Worm (Caenorhabditis elegans) whole organism, L2 larva: ENCODE measurements around the gene F44E5.2.
A peak's percentile ranks its signal among the peaks of the same experiment; 100 is the strongest.

Experiments used
- C34F6.9 ChIP-seq: fragments of 150-350 bp; optimal IDR thresholded peaks from 2 replicates; lab custom pipeline; 2014; ENCODE audit warnings: missing biosample characterization, missing genetic modification characterization
- F13H6.1 ChIP-seq: sonication (generic microtip); optimal IDR thresholded peaks from 2 replicates; lab custom pipeline; 2016; ENCODE audit warnings: missing genetic modification characterization, missing compliant biosample characterization
- ZK546.5 ChIP-seq: sonication (generic microtip); optimal IDR thresholded peaks from 2 replicates; lab custom pipeline; 2017; ENCODE audit warnings: missing biosample characterization, missing genetic modification characterization
- aly-2 ChIP-seq: fragments of 150-350 bp; optimal IDR thresholded peaks from 2 replicates; lab custom pipeline; 2014; ENCODE audit warnings: missing biosample characterization, missing genetic modification characterization
- ama-1 ChIP-seq: fragments of 150-350 bp; optimal IDR thresholded peaks from 2 replicates; lab custom pipeline; 2018; ENCODE audit warnings: inconsistent platforms
- blmp-1 ChIP-seq: sonication (generic microtip); optimal IDR thresholded peaks from 2 replicates; lab custom pipeline; 2017; ENCODE audit warnings: missing genetic modification characterization, mild to moderate bottlenecking, missing compliant biosample characterization, antibody characterized with exemption, moderate library complexity; ENCODE audit not compliant: insufficient read depth
- ceh-16 ChIP-seq: fragments of 150-350 bp; optimal IDR thresholded peaks from 2 replicates; lab custom pipeline; 2014; ENCODE audit warnings: missing biosample characterization, missing genetic modification characterization
- ceh-82 ChIP-seq: fragments of 150-350 bp; optimal IDR thresholded peaks from 2 replicates; lab custom pipeline; 2014; ENCODE audit warnings: missing biosample characterization, missing genetic modification characterization
- crh-2 ChIP-seq: sonication (generic microtip); optimal IDR thresholded peaks from 2 replicates; lab custom pipeline; 2017; ENCODE audit warnings: missing biosample characterization, missing genetic modification characterization
- dmd-4 ChIP-seq: sonication (generic microtip); optimal IDR thresholded peaks from 2 replicates; lab custom pipeline; 2017; ENCODE audit warnings: missing biosample characterization, missing genetic modification characterization
- egl-27 ChIP-seq: sonication (generic microtip); optimal IDR thresholded peaks from 3 replicates; lab custom pipeline; 2017; ENCODE audit warnings: missing biosample characterization, missing genetic modification reagents, missing genetic modification characterization
- elt-1 ChIP-seq: fragments of 150-350 bp; optimal IDR thresholded peaks from 2 replicates; lab custom pipeline; 2014; ENCODE audit warnings: missing biosample characterization, missing genetic modification characterization
- elt-3 ChIP-seq: sonication (generic microtip); optimal IDR thresholded peaks from 2 replicates; lab custom pipeline; 2017; ENCODE audit warnings: missing biosample characterization, missing genetic modification characterization
- fos-1 ChIP-seq: fragments of 150-350 bp; optimal IDR thresholded peaks from 2 replicates; lab custom pipeline; 2014; ENCODE audit warnings: missing biosample characterization, missing genetic modification characterization
- gmeb-1 ChIP-seq: fragments of 150-350 bp; optimal IDR thresholded peaks from 2 replicates; lab custom pipeline; 2014; ENCODE audit warnings: missing biosample characterization, missing genetic modification characterization
- lin-11 ChIP-seq: fragments of 150-350 bp; sonication (generic microtip); optimal IDR thresholded peaks from 2 replicates; lab custom pipeline; 2014; ENCODE audit warnings: missing biosample characterization, missing genetic modification characterization, inconsistent platforms, mixed read lengths
- lin-13 ChIP-seq: fragments of 150-350 bp; optimal IDR thresholded peaks from 2 replicates; lab custom pipeline; 2014; ENCODE audit warnings: missing biosample characterization, missing genetic modification reagents, missing genetic modification characterization
- lin-39 ChIP-seq: fragments of 150-350 bp; optimal IDR thresholded peaks from 2 replicates; lab custom pipeline; 2014; ENCODE audit warnings: missing biosample characterization, missing genetic modification reagents, missing genetic modification characterization
- lsy-2 ChIP-seq, 2 experiments: fragments of 150-350 bp in 1 of 2; sonication (generic microtip) in 1 of 2; optimal IDR thresholded peaks; 2 replicates each; lab custom pipeline; 2014 to 2017; ENCODE audit warnings: missing biosample characterization in 2 of 2, missing genetic modification characterization in 2 of 2
- mbf-1 ChIP-seq: sonication (generic microtip); optimal IDR thresholded peaks from 2 replicates; lab custom pipeline; 2017; ENCODE audit warnings: missing biosample characterization, missing genetic modification characterization
- nhr-10 ChIP-seq: sonication (generic microtip); optimal IDR thresholded peaks from 2 replicates; lab custom pipeline; 2017; ENCODE audit warnings: missing biosample characterization, missing genetic modification characterization
- nhr-11 ChIP-seq: fragments of 150-350 bp; optimal IDR thresholded peaks from 2 replicates; lab custom pipeline; 2014; ENCODE audit warnings: missing biosample characterization, missing genetic modification characterization
- nhr-12 ChIP-seq: fragments of 150-350 bp; optimal IDR thresholded peaks from 2 replicates; lab custom pipeline; 2014; ENCODE audit warnings: missing biosample characterization, missing genetic modification characterization
- nhr-129 ChIP-seq: fragments of 150-350 bp; optimal IDR thresholded peaks from 2 replicates; lab custom pipeline; 2014; ENCODE audit warnings: missing biosample characterization, missing genetic modification characterization
- nhr-21 ChIP-seq: fragments of 150-350 bp; optimal IDR thresholded peaks from 2 replicates; lab custom pipeline; 2014; ENCODE audit warnings: missing biosample characterization, missing genetic modification characterization
- nhr-23 ChIP-seq: fragments of 150-350 bp; optimal IDR thresholded peaks from 2 replicates; lab custom pipeline; 2014; ENCODE audit warnings: missing biosample characterization, missing genetic modification reagents, missing genetic modification characterization
- nhr-237 ChIP-seq: fragments of 150-350 bp; optimal IDR thresholded peaks from 2 replicates; lab custom pipeline; 2014; ENCODE audit warnings: missing biosample characterization, missing genetic modification characterization
- nhr-6 ChIP-seq: fragments of 150-350 bp; optimal IDR thresholded peaks from 2 replicates; lab custom pipeline; 2014; ENCODE audit warnings: missing biosample characterization, missing genetic modification characterization
- nhr-77 ChIP-seq: fragments of 150-350 bp; optimal IDR thresholded peaks from 2 replicates; lab custom pipeline; 2014; ENCODE audit warnings: missing biosample characterization, missing genetic modification characterization
- sem-4 ChIP-seq: fragments of 150-350 bp; optimal IDR thresholded peaks from 2 replicates; lab custom pipeline; 2014; ENCODE audit warnings: missing biosample characterization, missing genetic modification reagents, missing genetic modification characterization
- sma-3 ChIP-seq: sonication (generic microtip); optimal IDR thresholded peaks from 2 replicates; lab custom pipeline; 2016; ENCODE audit warnings: missing genetic modification reagents, missing genetic modification characterization, missing compliant biosample characterization
- sma-9 ChIP-seq, 2 experiments: fragments of 150-350 bp in 1 of 2; sonication (generic microtip) in 1 of 2; optimal IDR thresholded peaks; 2 replicates each; lab custom pipeline; 2014 to 2016; ENCODE audit warnings: missing genetic modification characterization in 2 of 2, mild to moderate bottlenecking in 1 of 2, missing biosample characterization in 1 of 2, missing compliant biosample characterization in 1 of 2, missing genetic modification reagents in 1 of 2, moderate library complexity in 1 of 2
- snpc-4 ChIP-seq: fragments of 150-350 bp; optimal IDR thresholded peaks from 2 replicates; lab custom pipeline; 2014; ENCODE audit warnings: missing biosample characterization, missing genetic modification characterization
- unc-39 ChIP-seq: fragments of 150-350 bp; optimal IDR thresholded peaks from 2 replicates; lab custom pipeline; 2014; ENCODE audit warnings: missing biosample characterization, missing genetic modification characterization
- unc-55 ChIP-seq: fragments of 150-350 bp; sonication (generic microtip); optimal IDR thresholded peaks from 3 replicates; lab custom pipeline; 2014; ENCODE audit warnings: missing biosample characterization, missing genetic modification reagents, missing genetic modification characterization
- unc-62 ChIP-seq: fragments of 150-350 bp; optimal IDR thresholded peaks from 2 replicates; lab custom pipeline; 2014; ENCODE audit warnings: missing biosample characterization, missing genetic modification reagents, missing genetic modification characterization
- zag-1 ChIP-seq: fragments of 150-350 bp; optimal IDR thresholded peaks from 2 replicates; lab custom pipeline; 2014; ENCODE audit warnings: missing biosample characterization, missing genetic modification characterization
- ztf-1 ChIP-seq: fragments of 200-800 bp; sonication (Bioruptor generic); conservative IDR thresholded peaks from 2 replicates; pipeline ENCODE4 v1.3.6; 2022; ENCODE audit warnings: missing genetic modification characterization, missing compliant biosample characterization
- ztf-11 ChIP-seq: sonication (generic microtip); optimal IDR thresholded peaks from 2 replicates; lab custom pipeline; 2017; ENCODE audit warnings: missing biosample characterization, missing genetic modification characterization
- ztf-4 ChIP-seq: fragments of 150-350 bp; optimal IDR thresholded peaks from 2 replicates; lab custom pipeline; 2014; ENCODE audit warnings: missing biosample characterization, missing genetic modification characterization

The F44E5.2 gene

DNA sequence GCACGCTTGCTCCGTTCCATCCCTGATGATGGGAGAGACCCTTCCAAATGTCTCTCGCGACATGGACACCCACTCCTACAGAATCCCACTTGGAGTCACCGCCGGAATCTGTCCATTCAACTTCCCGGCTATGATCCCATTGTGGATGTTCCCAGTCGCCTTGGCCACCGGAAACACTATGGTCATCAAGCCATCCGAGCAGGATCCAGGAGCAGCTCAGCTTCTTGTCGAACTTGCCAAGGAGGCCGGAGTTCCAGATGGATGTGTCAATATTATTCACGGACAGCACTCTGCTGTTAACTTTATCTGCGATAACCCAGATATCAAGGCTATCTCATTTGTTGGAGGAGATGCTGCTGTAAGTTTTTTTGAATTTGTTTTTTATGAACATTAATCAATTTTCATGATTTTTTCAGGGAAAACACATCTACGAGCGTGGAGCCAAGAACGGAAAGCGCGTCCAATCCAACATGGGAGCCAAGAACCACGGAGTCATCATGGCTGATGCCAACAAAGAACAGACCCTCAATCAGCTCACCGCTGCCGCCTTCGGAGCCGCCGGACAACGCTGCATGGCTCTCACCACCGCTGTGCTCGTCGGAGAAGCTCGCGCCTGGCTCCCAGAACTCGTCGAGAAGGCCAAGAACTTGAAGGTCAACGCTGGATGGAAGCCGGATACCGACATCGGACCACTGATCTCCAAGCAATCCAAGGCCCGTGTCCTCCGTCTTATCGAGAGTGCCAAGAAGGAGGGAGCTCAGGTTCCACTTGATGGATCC lies 36.6 kb upstream of the F44E5.2 start:
- no peak for TF ChIP-seq snpc-4 (tag; lab: Kevin White, UChicago)
- TF ChIP-seq egl-27 (tag; lab: Kevin White, UChicago): no peak
- peak; percentile 23 for TF ChIP-seq ama-1 (lab: Kevin White, UChicago)
- TF ChIP-seq gmeb-1 (tag; lab: Kevin White, UChicago): no peak
- TF ChIP-seq unc-55 (GFP tag; lab: Kevin White, UChicago): no peak

DNA sequence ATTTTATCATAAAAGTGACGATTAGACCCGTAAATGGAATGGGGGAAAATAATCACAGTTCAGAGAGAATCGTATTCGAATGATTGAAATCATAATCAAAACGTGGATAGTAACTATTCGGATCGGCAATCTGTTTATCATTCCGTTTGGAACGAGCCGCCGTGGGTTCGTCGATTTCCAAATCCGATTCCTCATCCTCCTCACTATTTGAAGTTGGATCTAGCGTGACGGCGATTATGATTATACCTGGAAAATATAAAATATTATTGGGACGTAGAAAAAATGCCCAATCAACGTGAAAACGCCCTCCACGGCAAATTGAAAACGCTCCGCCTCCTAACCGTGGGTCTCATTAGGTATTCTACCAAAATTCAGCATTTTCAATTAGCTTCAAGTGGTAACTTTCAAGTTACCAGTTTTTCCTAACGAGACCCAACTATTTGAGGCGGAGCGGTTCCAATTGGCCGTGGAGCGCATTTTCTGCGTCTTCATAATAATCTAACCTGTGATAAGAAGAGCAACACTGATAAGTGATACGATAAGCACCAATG lies 35.3 kb upstream of the F44E5.2 start:
- peak; percentile 46 for TF ChIP-seq crh-2 (tag; lab: Kevin White, UChicago)
- TF ChIP-seq gmeb-1 (tag; lab: Kevin White, UChicago): no peak
- TF ChIP-seq lin-13: peak; percentile 49
- peak in 1 of 2 experiments; percentile 16 for TF ChIP-seq lsy-2 (tag; optimal IDR thresholded peaks at IDR 0.05; lab: Kevin White, UChicago)
- no peak for TF ChIP-seq nhr-237 (tag; lab: Kevin White, UChicago)
- TF ChIP-seq sma-3 (GFP tag; lab: Kevin White, UChicago): peak; percentile 7
- TF ChIP-seq elt-3: no peak
- no peak for TF ChIP-seq lin-39 (tag; lab: Kevin White, UChicago)
- TF ChIP-seq F13H6.1 (tag; lab: Kevin White, UChicago): peak; percentile 26
- peak; percentile 1 for TF ChIP-seq nhr-21 (tag; lab: Kevin White, UChicago)
- TF ChIP-seq ceh-16 (tag; lab: Kevin White, UChicago): no peak
- peak; percentile 52 for TF ChIP-seq nhr-129
- TF ChIP-seq unc-55 (GFP tag; lab: Kevin White, UChicago): no peak
- no peak for TF ChIP-seq nhr-10 (tag; lab: Kevin White, UChicago)
- TF ChIP-seq nhr-77 (tag; lab: Kevin White, UChicago): no peak
- TF ChIP-seq ceh-82 (tag; lab: Kevin White, UChicago): no peak
- no peak for TF ChIP-seq zag-1 (tag; lab: Kevin White, UChicago)
- no peak for TF ChIP-seq lin-11 (tag; lab: Kevin White, UChicago)
- no peak for TF ChIP-seq blmp-1 (tag; lab: Kevin White, UChicago)

DNA sequence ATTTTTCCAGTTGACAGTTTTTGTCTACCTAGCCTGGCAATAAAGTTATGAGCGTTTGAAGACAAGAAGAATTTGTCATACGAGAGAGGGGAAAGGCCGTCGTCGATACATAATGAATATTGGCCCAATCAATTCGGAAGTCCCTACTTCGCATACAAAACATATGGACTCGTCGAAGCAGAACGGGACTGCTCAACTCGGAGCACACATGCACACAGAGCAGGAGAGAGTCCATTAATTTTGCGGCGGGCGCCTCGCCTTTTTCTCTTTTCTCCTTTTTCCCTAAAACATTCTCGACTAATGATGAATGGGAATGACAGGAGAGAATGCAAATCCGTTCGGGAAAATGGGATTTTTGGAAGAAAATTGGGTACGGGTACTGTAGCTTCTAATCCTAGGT lies 34.1 kb upstream of the F44E5.2 start, which contains the start of gene F13D12.8:
Gene F13D12.8, minus strand, starts transcription at position 82 of the 400 bp plus-strand sequence.
- TF ChIP-seq sma-9 (GFP tag; optimal IDR thresholded peaks at IDR 0.05; lab: Kevin White, UChicago) (no peak), sma-9 (tag; optimal IDR thresholded peaks at IDR 0.05; lab: Kevin White, UChicago) (no peak), unc-55 (GFP tag; lab: Kevin White, UChicago) (peak; percentile 1), lsy-2 (tag; optimal IDR thresholded peaks at IDR 0.05; lab: Kevin White, UChicago) (peak in 1 of 2 experiments; percentile 1), snpc-4 (tag; lab: Kevin White, UChicago) (peak; percentile 37)
- TF ChIP-seq, all 48 proteins: peak for 3

DNA sequence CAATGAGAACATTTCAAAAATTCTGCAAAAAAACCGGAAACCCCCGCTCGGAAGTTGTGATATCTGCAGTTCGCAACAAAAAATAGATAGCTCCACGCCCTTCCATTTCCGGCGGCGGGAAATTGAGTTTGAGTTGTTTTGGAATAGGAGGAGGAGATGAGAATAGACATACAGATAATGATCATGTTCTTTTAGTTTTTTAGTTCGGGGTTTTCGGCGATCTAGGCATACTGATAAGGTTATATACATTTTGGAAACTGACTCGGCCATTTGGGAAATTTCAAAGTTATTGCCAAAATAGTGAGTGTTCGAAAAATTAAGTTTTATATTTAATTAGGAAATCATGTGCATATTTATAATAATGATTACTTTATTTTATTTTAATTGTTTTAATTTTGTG lies 32.7 kb upstream of the F44E5.2 start:
- TF ChIP-seq mbf-1: no peak
- peak; percentile 11 for TF ChIP-seq elt-1 (tag; lab: Kevin White, UChicago)

DNA sequence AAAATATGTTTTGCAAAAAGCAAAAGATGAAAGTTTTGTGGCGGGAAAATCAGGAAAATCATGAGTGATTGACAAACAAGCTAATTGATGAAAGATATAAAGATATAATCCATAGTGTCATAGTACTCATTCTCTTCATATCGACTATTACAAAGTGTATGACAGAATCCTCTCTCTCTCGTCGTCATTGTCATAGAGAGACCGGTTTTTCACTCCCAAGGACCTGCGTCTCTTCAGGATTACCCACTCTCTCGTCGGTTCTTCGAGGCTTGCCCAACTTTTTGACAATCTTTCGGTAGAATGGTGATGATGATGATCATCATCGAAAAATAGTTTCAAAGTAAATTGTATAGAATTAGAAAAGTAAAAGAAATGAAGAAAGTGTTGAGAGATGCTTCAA lies 29.2 kb upstream of the F44E5.2 start:
- no peak for TF ChIP-seq ztf-4 (tag; lab: Kevin White, UChicago)
- no peak for TF ChIP-seq unc-39
- TF ChIP-seq unc-62: no peak
- TF ChIP-seq elt-1 (tag; lab: Kevin White, UChicago): no peak
- no peak for TF ChIP-seq elt-3
- no peak for TF ChIP-seq crh-2 (tag; lab: Kevin White, UChicago)
- TF ChIP-seq sma-9 (GFP tag; optimal IDR thresholded peaks at IDR 0.05; lab: Kevin White, UChicago): peak; percentile 54
- no peak for TF ChIP-seq sma-9 (tag; optimal IDR thresholded peaks at IDR 0.05; lab: Kevin White, UChicago)
- peak; percentile 52 for TF ChIP-seq nhr-129
- TF ChIP-seq aly-2: no peak
- TF ChIP-seq ZK546.5: no peak
- TF ChIP-seq nhr-11 (tag; lab: Kevin White, UChicago): no peak
- TF ChIP-seq nhr-23 (tag; lab: Kevin White, UChicago): no peak
- no peak for TF ChIP-seq ztf-11 (tag; lab: Kevin White, UChicago)
- TF ChIP-seq lin-39 (tag; lab: Kevin White, UChicago): no peak
- no peak for TF ChIP-seq unc-55 (GFP tag; lab: Kevin White, UChicago)
- TF ChIP-seq mbf-1: no peak
- no peak for TF ChIP-seq dmd-4 (tag; lab: Kevin White, UChicago)
- TF ChIP-seq C34F6.9 (tag; lab: Kevin White, UChicago): no peak
- TF ChIP-seq nhr-12 (tag; lab: Kevin White, UChicago): no peak
- TF ChIP-seq ceh-16 (tag; lab: Kevin White, UChicago): no peak
- TF ChIP-seq ztf-1 (GFP tag; lab: Robert Waterston, UW): no peak
- peak; percentile 27 for TF ChIP-seq gmeb-1 (tag; lab: Kevin White, UChicago)
- TF ChIP-seq sem-4: no peak
- peak; percentile 57 for TF ChIP-seq fos-1
- peak; percentile 68 for TF ChIP-seq sma-3 (GFP tag; lab: Kevin White, UChicago)
- no peak for TF ChIP-seq zag-1 (tag; lab: Kevin White, UChicago)
- no peak for TF ChIP-seq lin-11 (tag; lab: Kevin White, UChicago)
- TF ChIP-seq ama-1 (lab: Kevin White, UChicago): no peak
- no peak for TF ChIP-seq nhr-237 (tag; lab: Kevin White, UChicago)
- TF ChIP-seq nhr-6: peak; percentile 12
- TF ChIP-seq F13H6.1 (tag; lab: Kevin White, UChicago): peak; percentile 38
